Fruit fly (Drosophila melanogaster) S2 (cell line): ENCODE measurements around the gene CG5783.

Experiments
- CG8478 ChIP-seq: fragments of >200 bp; optimal IDR thresholded peaks from 2 replicates; lab custom pipeline; 2018
- CTCF ChIP-seq, 2 experiments: fragments of >200 bp; optimal IDR thresholded peaks; 2 replicates each; lab custom pipeline; 2018

CG5783 gene

dm6 chr2L:18155877-18156276, at the start of gene CG5783:
Gene CG5783 (plus strand): TSS chr2L:18156043.
- no peak for TF ChIP-seq CG8478 (lab: Kevin White, UChicago)
- TF ChIP-seq CTCF (optimal IDR thresholded peaks at IDR 0.05; lab: Kevin White, UChicago), result no peak

- TF ChIP-seq CTCF (optimal IDR thresholded peaks at IDR 0.05; lab: Kevin White, UChicago), result no peak
- TF ChIP-seq CG8478 (lab: Kevin White, UChicago), result no peak
Measured at dm6 chr2L:18112435-18112834, 43.4 kb upstream of the CG5783 start.

dm6 chr2L:18113079-18113478, 42.8 kb upstream of the CG5783 start, which contains the start of gene CG44476:
Gene CG44476 (minus strand): TSS chr2L:18113179.
- TF ChIP-seq CTCF (optimal IDR thresholded peaks at IDR 0.05; lab: Kevin White, UChicago) (no peak), CG8478 (lab: Kevin White, UChicago) (no peak)

dm6 chr2L:18114176-18114703, 41.6 kb upstream of the CG5783 start, which contains the start of gene CG15152:
Gene CG15152 (plus strand): TSS chr2L:18114547.
- TF ChIP-seq CG8478 (lab: Kevin White, UChicago), result no peak

- TF ChIP-seq CG8478 (lab: Kevin White, UChicago) (no peak), CTCF (optimal IDR thresholded peaks at IDR 0.05; lab: Kevin White, UChicago) (no peak)
Measured at dm6 chr2L:18115104-18115503, 40.7 kb upstream of the CG5783 start.

- TF ChIP-seq CG8478 (lab: Kevin White, UChicago) (no peak), CTCF (optimal IDR thresholded peaks at IDR 0.05; lab: Kevin White, UChicago) (no peak)
Measured at dm6 chr2L:18119643-18120042, 36.2 kb upstream of the CG5783 start, which contains the start of gene CG5758. Gene CG5758 (plus strand): TSS chr2L:18119995.

DNA sequence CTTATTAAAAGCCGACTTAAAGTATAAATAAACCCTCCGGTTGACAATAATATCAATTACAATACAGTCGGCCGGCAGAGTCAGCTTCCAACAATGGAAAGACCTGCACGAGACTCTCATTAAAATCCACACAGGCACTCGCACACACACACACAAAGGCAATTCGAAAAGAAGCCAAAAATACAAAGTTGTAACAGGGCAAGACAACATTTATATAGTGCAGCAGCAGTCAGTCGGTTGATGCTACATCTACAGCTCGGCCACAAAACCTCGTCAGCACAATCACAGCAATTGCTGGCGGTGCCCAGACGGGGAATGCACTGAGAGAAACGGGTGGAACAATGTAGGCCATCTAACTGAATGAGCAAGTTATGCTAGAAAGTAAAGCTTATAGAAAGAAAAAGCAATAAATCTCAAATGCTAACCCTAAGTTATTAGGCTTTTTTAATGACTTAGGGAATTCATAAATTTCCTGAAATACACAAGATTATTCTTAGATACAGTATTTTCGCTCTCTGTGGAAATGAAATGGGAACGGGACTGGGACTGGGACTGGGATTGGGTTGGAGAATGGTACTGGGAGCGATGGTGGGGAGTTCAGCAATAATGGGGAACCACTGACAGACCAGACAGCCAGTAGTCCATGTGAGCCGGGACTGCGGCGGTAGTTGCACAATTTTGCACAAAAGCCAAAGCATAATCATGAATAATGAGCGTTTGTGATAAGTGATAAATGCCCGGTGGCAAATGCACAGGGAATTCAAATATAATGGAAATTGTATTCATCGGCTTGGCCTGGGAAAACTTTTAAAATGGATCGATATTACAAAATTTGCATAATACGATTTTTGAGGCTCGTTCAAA, 34.2 kb upstream of the CG5783 start:
- TF ChIP-seq CTCF (optimal IDR thresholded peaks at IDR 0.05; lab: Kevin White, UChicago) (no peak), CG8478 (lab: Kevin White, UChicago) (no peak)

DNA sequence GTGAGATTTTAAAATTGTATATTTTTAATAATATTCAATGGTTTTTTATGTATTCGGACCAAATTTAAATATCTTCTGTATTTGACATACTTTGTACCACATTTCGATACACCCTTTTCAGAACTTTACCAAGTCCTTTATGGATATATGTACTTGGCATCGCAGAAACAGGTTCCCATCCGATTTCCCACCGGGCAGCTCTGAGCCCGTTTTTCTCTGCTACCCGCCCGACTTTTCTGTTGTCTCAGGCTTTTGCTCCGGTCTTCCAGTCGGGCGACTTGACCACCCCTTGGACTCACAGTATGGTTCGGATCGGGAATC, 33.7 kb upstream of the CG5783 start:
- no peak for TF ChIP-seq CTCF (optimal IDR thresholded peaks at IDR 0.05; lab: Kevin White, UChicago)
- TF ChIP-seq CG8478 (lab: Kevin White, UChicago), result no peak

DNA sequence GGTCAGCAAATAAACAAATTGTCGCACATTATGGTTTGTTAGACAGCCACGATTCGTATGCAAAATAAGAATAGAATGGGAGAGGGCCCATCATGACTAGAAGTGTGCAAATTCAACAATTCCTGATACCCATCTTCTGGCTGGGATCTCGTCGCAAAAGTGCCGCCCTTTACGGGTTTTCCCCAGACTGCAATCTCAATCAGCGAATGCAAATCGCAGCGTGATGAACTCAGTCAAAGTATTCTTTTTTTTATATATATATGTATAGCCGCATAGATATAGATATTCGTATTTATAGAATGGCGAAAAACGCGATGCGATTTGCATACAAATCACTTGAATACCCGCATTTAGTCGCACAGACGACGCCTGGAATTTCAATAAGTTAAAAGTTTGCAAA, 32.9 kb upstream of the CG5783 start:
- TF ChIP-seq CTCF (optimal IDR thresholded peaks at IDR 0.05; lab: Kevin White, UChicago), result no peak
- TF ChIP-seq CG8478 (lab: Kevin White, UChicago), result no peak

DNA sequence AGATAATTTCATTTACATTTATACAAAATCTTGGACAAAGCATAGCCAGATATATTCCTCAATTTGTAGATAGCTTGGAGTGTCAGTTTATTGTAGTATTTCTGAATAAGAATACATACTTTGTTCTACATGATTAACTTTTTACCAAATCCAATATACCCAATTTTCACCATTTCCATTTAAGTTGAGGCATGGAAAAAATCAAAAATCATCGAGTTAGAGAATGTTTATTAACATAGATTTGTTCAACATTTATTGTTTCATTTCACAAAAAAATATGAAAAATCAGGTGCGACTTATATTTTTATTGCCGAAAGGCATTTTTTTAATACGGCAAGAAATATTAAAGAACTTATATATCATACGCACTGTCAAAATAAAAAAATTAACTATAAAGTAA, 30.2 kb upstream of the CG5783 start, which contains the start of gene Grl36b:
Gene Grl36b (minus strand): TSS at position 101 of the 400 bp plus-strand sequence.
- TF ChIP-seq CG8478 (lab: Kevin White, UChicago), result no peak
- TF ChIP-seq CTCF (optimal IDR thresholded peaks at IDR 0.05; lab: Kevin White, UChicago), result no peak

DNA sequence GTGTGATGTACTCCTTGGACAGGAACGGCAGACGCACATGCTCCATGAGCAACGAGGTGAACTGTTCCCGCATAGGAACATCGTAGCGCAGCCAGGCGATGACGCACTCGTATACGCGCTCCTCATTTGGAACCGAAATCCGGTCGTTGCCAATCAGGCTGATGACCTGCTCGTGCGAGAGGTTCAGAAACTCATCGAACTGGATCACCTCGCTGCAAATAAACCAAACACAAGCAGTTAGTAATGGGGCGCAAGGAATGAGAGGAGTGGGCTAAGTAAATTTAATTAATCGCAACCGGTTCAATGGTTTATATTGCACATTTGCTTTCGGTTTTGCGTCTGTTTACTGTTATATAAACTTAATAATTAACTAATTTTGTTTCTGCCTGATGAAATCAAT, 21.2 kb upstream of the CG5783 start:
- no peak for TF ChIP-seq CTCF (optimal IDR thresholded peaks at IDR 0.05; lab: Kevin White, UChicago)
- no peak for TF ChIP-seq CG8478 (lab: Kevin White, UChicago)

- TF ChIP-seq CG8478 (lab: Kevin White, UChicago) (no peak), CTCF (optimal IDR thresholded peaks at IDR 0.05; lab: Kevin White, UChicago) (no peak)
Measured at dm6 chr2L:18136427-18136857, 19.4 kb upstream of the CG5783 start.

DNA sequence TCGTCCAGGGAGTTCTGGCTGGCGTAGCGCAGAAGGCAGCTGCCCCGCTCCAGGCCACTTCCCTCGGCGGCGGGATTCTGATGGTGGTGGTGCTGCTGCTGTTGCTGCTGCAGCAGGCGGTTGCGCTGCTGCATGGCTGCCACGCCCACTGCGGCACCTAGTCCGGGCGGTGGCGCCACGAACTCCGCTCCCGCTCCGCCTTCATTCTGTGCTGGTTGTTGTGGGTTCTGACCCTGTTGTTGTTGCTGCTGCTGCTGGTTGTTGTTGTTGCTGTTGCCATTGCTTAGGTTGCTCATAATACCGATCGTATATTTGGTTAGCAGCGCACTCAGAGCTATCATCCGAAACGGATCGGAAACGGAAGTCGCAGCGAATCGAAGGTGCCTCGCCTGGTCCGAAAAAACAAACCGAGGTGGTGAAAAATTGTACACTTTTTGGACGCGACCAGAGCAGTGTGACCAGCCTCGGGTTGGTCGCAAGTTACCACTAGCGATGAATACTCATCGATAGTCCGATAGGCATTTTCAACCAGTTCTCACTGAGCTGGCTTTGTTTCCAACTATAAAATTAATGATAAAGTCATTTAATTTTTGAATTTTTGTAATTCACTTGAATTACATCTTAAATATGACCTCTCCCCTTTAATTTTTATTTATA, 18.1 kb upstream of the CG5783 start, which contains the start of gene kel:
Gene kel (minus strand): TSS at position 493 of the 657 bp plus-strand sequence.
- TF ChIP-seq CTCF (optimal IDR thresholded peaks at IDR 0.05; lab: Kevin White, UChicago) (peak in 1 of 2 experiments; percentile 34), CG8478 (lab: Kevin White, UChicago) (no peak)

DNA sequence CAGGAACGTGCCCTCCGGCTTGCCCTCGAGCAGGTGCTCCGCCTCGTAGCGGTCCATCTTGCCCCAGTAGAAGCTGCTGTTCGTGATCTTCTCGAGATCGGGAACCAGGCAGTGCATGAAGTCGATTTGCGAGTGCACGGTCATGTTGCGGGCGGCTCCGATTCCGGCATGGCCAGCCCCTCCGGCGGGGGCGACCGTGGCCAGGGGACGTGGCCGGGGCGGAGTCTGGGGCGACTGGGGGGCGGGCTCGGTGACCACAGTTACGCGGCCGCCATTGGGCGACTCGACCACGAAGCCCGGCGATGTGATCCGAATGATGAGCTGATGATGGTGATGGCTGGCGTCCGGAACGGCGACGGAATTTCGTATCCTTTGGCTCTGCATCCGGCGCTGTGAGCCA, 15.3 kb upstream of the CG5783 start:
- TF ChIP-seq CTCF (optimal IDR thresholded peaks at IDR 0.05; lab: Kevin White, UChicago), result no peak
- no peak for TF ChIP-seq CG8478 (lab: Kevin White, UChicago)
